Worm (Caenorhabditis elegans) whole organism, late embryonic: ENCODE results near the gene nhr-139.

Experiments
- C08G9.2 ChIP-seq: sonication (generic microtip); optimal IDR thresholded peaks from 2 replicates; lab custom pipeline; 2016; ENCODE audit warnings: mild to moderate bottlenecking, missing genetic modification characterization, moderate library complexity, missing compliant biosample characterization
- ama-1 ChIP-seq: fragments of 150-350 bp; optimal IDR thresholded peaks from 2 replicates; lab custom pipeline; 2014
- dve-1 ChIP-seq: sonication (generic microtip); optimal IDR thresholded peaks from 2 replicates; lab custom pipeline; 2017; ENCODE audit warnings: antibody characterized with exemption, mild to moderate bottlenecking, missing genetic modification characterization, missing compliant biosample characterization
- elt-4 ChIP-seq: sonication (generic microtip); optimal IDR thresholded peaks from 2 replicates; lab custom pipeline; 2016; ENCODE audit warnings: missing genetic modification characterization, missing compliant biosample characterization
- eyg-1 ChIP-seq: sonication (generic microtip); optimal IDR thresholded peaks from 2 replicates; lab custom pipeline; 2016; ENCODE audit warnings: missing genotype, missing genetic modification characterization, missing compliant biosample characterization
- hlh-30 ChIP-seq: sonication (generic microtip); optimal IDR thresholded peaks from 2 replicates; lab custom pipeline; 2017; ENCODE audit warnings: antibody characterized with exemption, missing genetic modification characterization, missing compliant biosample characterization; ENCODE audit not compliant: insufficient read depth
- pqm-1 ChIP-seq: sonication (generic microtip); optimal IDR thresholded peaks from 2 replicates; lab custom pipeline; 2016; ENCODE audit warnings: missing genetic modification characterization, missing compliant biosample characterization

ce11 chrV:6989626-6990138 lies 2.1 kb upstream of the nhr-139 start, which contains the start of gene nhr-140:
- TF ChIP-seq dve-1 (tag; lab: Kevin White, UChicago) (no peak), pqm-1 (no peak), elt-4 (tag; lab: Kevin White, UChicago) (no peak), C08G9.2 (no peak), eyg-1 (tag; lab: Kevin White, UChicago) (no peak), ama-1 (lab: Kevin White, UChicago) (no peak), hlh-30 (tag; lab: Kevin White, UChicago) (no peak)
